Fruit fly (Drosophila melanogaster): ENCODE measurements around the gene CG13924.

CG13924 gene

DNA sequence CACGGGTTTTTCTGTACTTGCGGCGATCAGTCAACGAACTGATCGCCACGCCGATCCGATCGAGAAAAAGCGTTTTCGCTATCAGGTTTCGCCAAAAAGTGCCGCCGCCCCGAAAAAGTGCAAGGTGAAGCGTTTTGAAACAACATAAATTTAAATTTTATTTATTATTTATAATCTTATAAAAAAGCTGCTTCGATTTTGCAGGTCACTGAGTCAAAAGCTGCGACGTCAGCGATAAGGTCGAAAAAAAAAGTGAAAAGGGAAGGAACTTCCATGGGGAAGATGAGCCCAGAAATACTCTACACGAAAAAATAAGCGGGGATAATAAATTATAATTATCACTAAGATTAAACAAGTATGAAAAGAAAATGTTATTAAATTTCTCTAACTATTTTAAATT is 27.9 kb downstream of the CG13924 start:
- TF ChIP-seq CG8478 (optimal IDR thresholded peaks at IDR 0.05) = no peak
- no peak for TF ChIP-seq CTCF (optimal IDR thresholded peaks at IDR 0.05)

dm6 chr3L:1899616-1900015 is 29.8 kb downstream of the CG13924 start:
- TF ChIP-seq CG8478 (optimal IDR thresholded peaks at IDR 0.05) (no peak), CTCF (optimal IDR thresholded peaks at IDR 0.05) (no peak)

dm6 chr3L:1900633-1901032 is 30.8 kb downstream of the CG13924 start:
- no peak for TF ChIP-seq CG8478 (optimal IDR thresholded peaks at IDR 0.05)
- TF ChIP-seq CTCF (optimal IDR thresholded peaks at IDR 0.05) = no peak

dm6 chr3L:1904440-1904839 is 34.6 kb downstream of the CG13924 start:
- TF ChIP-seq CG8478 (optimal IDR thresholded peaks at IDR 0.05) (no peak), CTCF (optimal IDR thresholded peaks at IDR 0.05) (no peak)

DNA sequence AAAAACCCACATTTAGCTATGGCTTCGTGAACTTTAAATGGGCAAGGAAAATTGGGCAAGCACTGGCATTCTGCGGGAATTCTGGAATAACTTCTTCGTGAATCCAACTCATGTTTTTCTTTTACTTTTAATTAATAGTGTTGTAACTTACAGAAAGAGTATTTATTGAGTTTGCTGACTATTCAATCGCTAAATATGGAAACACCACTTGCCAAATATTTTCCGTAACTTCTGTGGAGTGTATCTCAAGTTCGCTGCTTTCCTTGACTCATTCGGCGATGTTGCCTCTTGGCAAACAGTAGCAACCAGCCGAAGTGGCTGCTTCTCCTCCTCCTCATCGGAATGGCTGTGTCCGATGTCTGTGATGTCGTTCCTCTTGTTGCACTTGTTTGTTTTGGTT is 35.5 kb downstream of the CG13924 start:
- TF ChIP-seq CTCF (optimal IDR thresholded peaks at IDR 0.05) (no peak), CG8478 (optimal IDR thresholded peaks at IDR 0.05) (no peak)

dm6 chr3L:1906208-1906607 is 36.4 kb downstream of the CG13924 start:
- TF ChIP-seq CG8478 (optimal IDR thresholded peaks at IDR 0.05) (no peak), CTCF (optimal IDR thresholded peaks at IDR 0.05) (no peak)

- no peak for TF ChIP-seq CG8478 (optimal IDR thresholded peaks at IDR 0.05)
- TF ChIP-seq CTCF (optimal IDR thresholded peaks at IDR 0.05) = no peak
These were observed 39.2 kb downstream of the CG13924 start for dm6 chr3L:1909000-1909399.

dm6 chr3L:1910107-1910506 is 40.3 kb downstream of the CG13924 start, which contains the start of gene dsb:
Gene dsb (minus strand): TSS chr3L:1910197.
- TF ChIP-seq CTCF (optimal IDR thresholded peaks at IDR 0.05) = no peak
- no peak for TF ChIP-seq CG8478 (optimal IDR thresholded peaks at IDR 0.05)

dm6 chr3L:1914668-1915067 is 44.8 kb downstream of the CG13924 start:
- TF ChIP-seq CG8478 (optimal IDR thresholded peaks at IDR 0.05) = no peak
- no peak for TF ChIP-seq CTCF (optimal IDR thresholded peaks at IDR 0.05)

- TF ChIP-seq CG8478 (optimal IDR thresholded peaks at IDR 0.05) = no peak
- TF ChIP-seq CTCF (optimal IDR thresholded peaks at IDR 0.05) = no peak
These were observed 46.8 kb downstream of the CG13924 start for dm6 chr3L:1916617-1917016.

DNA sequence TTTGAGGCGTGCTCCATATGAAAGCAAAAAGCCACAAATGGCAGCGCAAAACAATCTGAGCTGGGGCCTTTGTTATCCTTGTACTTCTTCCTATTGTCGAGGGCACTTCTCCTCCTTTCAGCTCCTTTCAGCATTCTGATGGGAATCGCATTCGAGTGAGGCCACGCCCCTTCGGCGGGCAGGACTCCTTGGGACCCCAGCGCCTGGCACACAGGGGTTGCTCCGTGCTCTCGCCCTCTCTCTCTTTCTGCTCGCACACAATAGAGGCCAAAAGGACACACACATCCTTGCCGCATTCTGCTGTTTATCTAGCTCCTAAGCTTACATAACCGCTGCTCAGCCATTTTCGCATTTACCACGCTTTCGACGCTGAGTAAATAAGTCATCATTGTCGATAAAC is 50.2 kb downstream of the CG13924 start:
- TF ChIP-seq CTCF (optimal IDR thresholded peaks at IDR 0.05) (no peak), CG8478 (optimal IDR thresholded peaks at IDR 0.05) (no peak)

DNA sequence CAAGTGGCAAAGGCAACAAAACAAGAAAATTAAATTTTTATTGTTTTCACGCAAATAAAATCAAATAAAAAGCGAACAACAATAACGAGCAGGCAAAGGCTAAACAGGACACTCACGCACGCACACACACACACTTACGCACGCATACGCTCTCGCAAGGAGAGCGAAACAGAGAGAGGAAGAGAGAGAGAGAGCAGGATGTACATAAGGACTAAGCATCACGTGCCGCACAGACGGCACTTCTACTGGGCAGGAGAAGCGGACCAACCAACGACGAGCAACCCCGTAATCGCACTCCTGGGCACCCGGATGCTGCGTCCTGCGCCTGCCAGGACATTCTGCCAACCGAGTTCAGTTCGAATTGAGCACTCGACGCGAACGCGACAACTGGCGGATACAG is 51.1 kb downstream of the CG13924 start, which contains the start of gene Dbx:
Gene Dbx, plus strand, starts transcription at position 365 of the 400 bp plus-strand sequence.
- TF ChIP-seq CG8478 (optimal IDR thresholded peaks at IDR 0.05) = no peak
